Worm (Caenorhabditis elegans) whole organism, L4 larva: Measurements from ENCODE around the gene C18H7.1.

Experiments used
- F10B5.3 ChIP-seq: sonication (generic microtip); optimal IDR thresholded peaks from 2 replicates; lab custom pipeline; 2016; ENCODE audit warnings: mild to moderate bottlenecking, missing genetic modification characterization, missing compliant biosample characterization
- F26F4.8 ChIP-seq: fragments of 200-800 bp; sonication (Bioruptor generic); conservative IDR thresholded peaks from 2 replicates; pipeline ENCODE4 v1.3.6; 2022; ENCODE audit warnings: missing genetic modification characterization, missing compliant biosample characterization
- F37D6.2 ChIP-seq: sonication (generic microtip); optimal IDR thresholded peaks from 2 replicates; lab custom pipeline; 2016; ENCODE audit warnings: mild to moderate bottlenecking, missing genetic modification characterization, missing compliant biosample characterization
- T20F7.1 ChIP-seq: fragments of 200-800 bp; sonication (Bioruptor generic); optimal IDR thresholded peaks from 2 replicates; lab custom pipeline; 2018; ENCODE audit warnings: mild to moderate bottlenecking, missing genetic modification characterization, missing compliant biosample characterization
- T26A8.4 ChIP-seq: fragments of 200-800 bp; sonication (Bioruptor generic); IDR thresholded peaks from 2 replicates; pipeline ENCODE4 v1.3.6; 2022; ENCODE audit warnings: missing genetic modification characterization, missing compliant biosample characterization
- Y105C5A.15 ChIP-seq: fragments of 200-800 bp; sonication (Bioruptor generic); IDR thresholded peaks from 2 replicates; pipeline ENCODE4 v1.3.6; 2022; ENCODE audit warnings: missing genetic modification characterization, missing compliant biosample characterization
- Y48G9A.11 ChIP-seq: fragments of 200-800 bp; sonication (Bioruptor generic); IDR thresholded peaks from 2 replicates; pipeline ENCODE4 v1.3.6; 2022; ENCODE audit warnings: missing genetic modification reagents, missing genetic modification characterization, missing compliant biosample characterization
- Y5F2A.4 ChIP-seq: fragments of 200-800 bp; sonication (Bioruptor generic); optimal IDR thresholded peaks from 2 replicates; lab custom pipeline; 2018; ENCODE audit warnings: mild to moderate bottlenecking, missing genetic modification characterization, missing compliant biosample characterization
- Y75B8A.6 ChIP-seq: fragments of 200-800 bp; sonication (Bioruptor generic); IDR thresholded peaks from 2 replicates; pipeline ENCODE4 v1.3.6; 2022; ENCODE audit warnings: missing genetic modification reagents, missing genetic modification characterization, missing compliant biosample characterization
- ZK337.2 ChIP-seq: fragments of 200-800 bp; sonication (Bioruptor generic); IDR thresholded peaks from 2 replicates; pipeline ENCODE4 v1.3.6; 2022; ENCODE audit warnings: missing genetic modification reagents, missing genetic modification characterization, missing compliant biosample characterization
- aly-2 ChIP-seq: sonication (generic microtip); optimal IDR thresholded peaks from 2 replicates; lab custom pipeline; 2018; ENCODE audit warnings: missing biosample characterization, missing genetic modification characterization
- attf-4 ChIP-seq: sonication (generic microtip); optimal IDR thresholded peaks from 3 replicates; lab custom pipeline; 2017; ENCODE audit warnings: missing biosample characterization, missing genetic modification characterization
- cey-2 ChIP-seq: sonication (generic microtip); optimal IDR thresholded peaks from 3 replicates; lab custom pipeline; 2017; ENCODE audit warnings: missing genetic modification characterization, mild to moderate bottlenecking, missing compliant biosample characterization, antibody characterized with exemption, borderline replicate concordance; ENCODE audit not compliant: insufficient read depth
- ctbp-1 ChIP-seq: fragments of 200-800 bp; sonication (Bioruptor generic); IDR thresholded peaks from 2 replicates; pipeline ENCODE4 v1.3.6; 2022; ENCODE audit warnings: missing genetic modification reagents, missing genetic modification characterization, missing compliant biosample characterization
- daf-12 ChIP-seq: fragments of 150-350 bp; optimal IDR thresholded peaks from 2 replicates; lab custom pipeline; 2014; ENCODE audit warnings: missing biosample characterization, missing genetic modification reagents, missing genetic modification characterization
- daf-8 ChIP-seq: fragments of 200-800 bp; sonication (Bioruptor generic); IDR thresholded peaks from 2 replicates; pipeline ENCODE4 v1.3.6; 2022; ENCODE audit warnings: missing genetic modification characterization, missing compliant biosample characterization
- dmd-8 ChIP-seq: fragments of 200-800 bp; sonication (Bioruptor generic); IDR thresholded peaks from 2 replicates; pipeline ENCODE4 v1.3.6; 2022; ENCODE audit warnings: missing genetic modification characterization, missing compliant biosample characterization
- dve-1 ChIP-seq: sonication (generic microtip); optimal IDR thresholded peaks from 2 replicates; lab custom pipeline; 2017; ENCODE audit warnings: antibody characterized with exemption, mild to moderate bottlenecking, missing genetic modification characterization, missing compliant biosample characterization; ENCODE audit not compliant: insufficient read depth
- egl-27 ChIP-seq: sonication (generic microtip); optimal IDR thresholded peaks from 3 replicates; lab custom pipeline; 2017; ENCODE audit warnings: missing biosample characterization, missing genetic modification reagents, missing genetic modification characterization
- egl-43 ChIP-seq: fragments of 200-800 bp; sonication (Bioruptor generic); IDR thresholded peaks from 2 replicates; pipeline ENCODE4 v1.3.6; 2022; ENCODE audit warnings: missing genetic modification reagents, missing genetic modification characterization, missing compliant biosample characterization
- hif-1 ChIP-seq, 2 experiments: sonication (generic microtip); optimal IDR thresholded peaks; 2 replicates each; lab custom pipeline; 2016 to 2017; ENCODE audit warnings: missing compliant biosample characterization in 2 of 2, missing genetic modification characterization in 2 of 2, missing genetic modification reagents in 2 of 2, missing genotype in 2 of 2, mild to moderate bottlenecking in 1 of 2
- hlh-30 ChIP-seq: sonication (generic microtip); optimal IDR thresholded peaks from 2 replicates; lab custom pipeline; 2017; ENCODE audit warnings: antibody characterized with exemption, mild to moderate bottlenecking, missing genetic modification characterization, missing compliant biosample characterization; ENCODE audit not compliant: insufficient read depth
- jun-1 ChIP-seq: fragments of 150-350 bp; optimal IDR thresholded peaks from 2 replicates; lab custom pipeline; 2014; ENCODE audit warnings: missing biosample characterization, missing genetic modification reagents, missing genetic modification characterization
- lin-13 ChIP-seq: fragments of 150-350 bp; optimal IDR thresholded peaks from 2 replicates; lab custom pipeline; 2014; ENCODE audit warnings: missing biosample characterization, missing genetic modification reagents, missing genetic modification characterization
- lin-29 ChIP-seq: fragments of 200-800 bp; sonication (Bioruptor generic); IDR thresholded peaks from 2 replicates; pipeline ENCODE4 v1.3.6; 2022; ENCODE audit warnings: missing genetic modification reagents, missing genetic modification characterization, missing compliant biosample characterization
- lin-38 ChIP-seq: fragments of 200-800 bp; sonication (Bioruptor generic); IDR thresholded peaks from 2 replicates; pipeline ENCODE4 v1.3.6; 2022; ENCODE audit warnings: missing genetic modification reagents, missing genetic modification characterization, missing compliant biosample characterization
- lin-39 ChIP-seq: fragments of 150-350 bp; optimal IDR thresholded peaks from 2 replicates; lab custom pipeline; 2014; ENCODE audit warnings: missing biosample characterization, missing genetic modification reagents, missing genetic modification characterization
- lir-3 ChIP-seq: sonication (generic microtip); optimal IDR thresholded peaks from 2 replicates; lab custom pipeline; 2016; ENCODE audit warnings: mild to moderate bottlenecking, missing genetic modification characterization, missing compliant biosample characterization
- madf-5 ChIP-seq, 2 experiments: fragments of 200-800 bp; sonication (Bioruptor generic); IDR thresholded peaks; 2 replicates each; pipeline ENCODE4 v1.3.6; 2022; ENCODE audit warnings: missing compliant biosample characterization in 2 of 2, missing genetic modification characterization in 2 of 2
- mdt-29 ChIP-seq: fragments of 200-800 bp; sonication (Bioruptor generic); IDR thresholded peaks from 2 replicates; pipeline ENCODE4 v1.3.6; 2022; ENCODE audit warnings: missing genetic modification reagents, missing genetic modification characterization, missing compliant biosample characterization
- mep-1 ChIP-seq: fragments of 150-350 bp; sonication (generic microtip); optimal IDR thresholded peaks from 3 replicates; lab custom pipeline; 2014; ENCODE audit warnings: missing biosample characterization, missing genetic modification characterization
- mes-2 ChIP-seq: sonication (generic microtip); optimal IDR thresholded peaks from 2 replicates; lab custom pipeline; 2016; ENCODE audit warnings: missing genotype, mild to moderate bottlenecking, missing genetic modification characterization, missing compliant biosample characterization; ENCODE audit not compliant: poor library complexity, severe bottlenecking
- mxl-2 ChIP-seq: fragments of 200-800 bp; sonication (Bioruptor generic); conservative IDR thresholded peaks from 2 replicates; pipeline ENCODE4 v1.3.6; 2022; ENCODE audit warnings: missing genetic modification reagents, missing genetic modification characterization, missing compliant biosample characterization
- nhr-11 ChIP-seq: fragments of 150-350 bp; optimal IDR thresholded peaks from 2 replicates; lab custom pipeline; 2014; ENCODE audit warnings: missing biosample characterization, missing genetic modification characterization
- nhr-111 ChIP-seq: fragments of 200-800 bp; sonication (Bioruptor generic); optimal IDR thresholded peaks from 2 replicates; lab custom pipeline; 2018; ENCODE audit warnings: mild to moderate bottlenecking, missing genetic modification characterization, missing compliant biosample characterization
- nhr-28 ChIP-seq: fragments of 150-350 bp; optimal IDR thresholded peaks from 2 replicates; lab custom pipeline; 2014; ENCODE audit warnings: missing biosample characterization, missing genetic modification characterization
- nhr-41 ChIP-seq: fragments of 200-800 bp; sonication (Bioruptor generic); IDR thresholded peaks from 2 replicates; pipeline ENCODE4 v1.3.6; 2022; ENCODE audit warnings: missing genetic modification reagents, missing genetic modification characterization, missing compliant biosample characterization
- nhr-6 ChIP-seq: fragments of 150-350 bp; optimal IDR thresholded peaks from 2 replicates; lab custom pipeline; 2014; ENCODE audit warnings: missing biosample characterization, missing genetic modification characterization
- nhr-76 ChIP-seq: fragments of 150-350 bp; optimal IDR thresholded peaks from 2 replicates; lab custom pipeline; 2014; ENCODE audit warnings: missing biosample characterization, missing genetic modification characterization
- nhr-77 ChIP-seq: fragments of 150-350 bp; optimal IDR thresholded peaks from 2 replicates; lab custom pipeline; 2014; ENCODE audit warnings: missing biosample characterization, missing genetic modification characterization
- pha-4 ChIP-seq, 2 experiments: fragments of 150-350 bp in 1 of 2; fragments of 200-800 bp in 1 of 2; sonication (Bioruptor generic) in 1 of 2; IDR thresholded peaks in 1 of 2; optimal IDR thresholded peaks in 1 of 2; 2 replicates each; pipeline versions ENCODE4 v1.3.6 to Lab custom; 2014 to 2022; ENCODE audit warnings: missing genetic modification characterization in 2 of 2, missing genetic modification reagents in 2 of 2, missing biosample characterization in 1 of 2, missing compliant biosample characterization in 1 of 2
- pqm-1 ChIP-seq: sonication (generic microtip); optimal IDR thresholded peaks from 2 replicates; lab custom pipeline; 2017; ENCODE audit warnings: missing biosample characterization, missing genetic modification characterization
- set-16 ChIP-seq: fragments of 200-800 bp; sonication (Bioruptor generic); IDR thresholded peaks from 2 replicates; pipeline ENCODE4 v1.3.6; 2022; ENCODE audit warnings: missing genetic modification reagents, missing genetic modification characterization, missing compliant biosample characterization
- skn-1 ChIP-seq: fragments of 150-350 bp; optimal IDR thresholded peaks from 2 replicates; lab custom pipeline; 2014; ENCODE audit warnings: missing biosample characterization, missing genetic modification characterization
- snpc-1.2 ChIP-seq: fragments of 200-800 bp; sonication (Bioruptor generic); IDR thresholded peaks from 2 replicates; pipeline ENCODE4 v1.3.6; 2022; ENCODE audit warnings: missing genetic modification reagents, missing genetic modification characterization, missing compliant biosample characterization
- spr-3 ChIP-seq: fragments of 200-800 bp; sonication (Bioruptor generic); optimal IDR thresholded peaks from 2 replicates; lab custom pipeline; 2018; ENCODE audit warnings: mild to moderate bottlenecking, missing genetic modification characterization, missing compliant biosample characterization
- unc-39 ChIP-seq: sonication (generic microtip); optimal IDR thresholded peaks from 2 replicates; lab custom pipeline; 2017; ENCODE audit warnings: missing biosample characterization, missing genetic modification characterization
- zag-1 ChIP-seq: fragments of 150-350 bp; optimal IDR thresholded peaks from 2 replicates; lab custom pipeline; 2014; ENCODE audit warnings: missing biosample characterization, missing genetic modification characterization
- zip-11 ChIP-seq: fragments of 200-800 bp; sonication (Bioruptor generic); IDR thresholded peaks from 2 replicates; pipeline ENCODE4 v1.3.6; 2022; ENCODE audit warnings: missing genetic modification characterization, missing compliant biosample characterization
- zip-2 ChIP-seq: fragments of 150-350 bp; optimal IDR thresholded peaks from 2 replicates; lab custom pipeline; 2014; ENCODE audit warnings: missing biosample characterization, missing genetic modification characterization
- ztf-11 ChIP-seq: fragments of 150-350 bp; optimal IDR thresholded peaks from 2 replicates; lab custom pipeline; 2014; ENCODE audit warnings: missing biosample characterization, missing genetic modification characterization

C18H7.1 gene

DNA sequence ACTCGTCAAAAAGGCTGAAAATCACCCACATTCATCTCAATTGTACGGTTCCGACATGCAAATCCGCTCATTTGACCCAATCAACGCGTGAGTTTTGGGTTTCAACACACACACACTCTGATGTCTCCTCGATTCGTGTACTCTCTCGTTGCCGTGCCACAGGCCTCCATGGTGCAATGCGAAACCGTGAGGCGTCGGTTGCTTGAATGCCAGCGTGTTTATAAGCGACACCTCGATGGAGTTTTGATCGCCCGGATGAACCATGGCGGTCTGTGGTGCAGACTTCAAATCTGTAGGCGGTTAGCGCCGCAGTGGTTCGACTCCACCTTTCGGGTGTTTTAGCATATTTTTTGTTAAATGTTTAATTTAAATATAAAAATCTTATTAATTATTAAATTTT is 42.6 kb downstream of the C18H7.1 start (continued):
- TF ChIP-seq nhr-76 (tag; lab: Kevin White, UChicago) (no peak), lin-39 (tag; lab: Kevin White, UChicago) (no peak), Y105C5A.15 (no peak), lir-3 (tag; lab: Kevin White, UChicago) (no peak), ctbp-1 (GFP tag; lab: Robert Waterston, UW) (no peak), lin-29 (no peak), dve-1 (tag; lab: Kevin White, UChicago) (peak; percentile 39), hif-1 (tag; optimal IDR thresholded peaks at IDR 0.05; lab: Kevin White, UChicago) (no peak), mxl-2 (GFP tag; lab: Robert Waterston, UW) (no peak), mdt-29 (GFP tag; lab: Robert Waterston, UW) (no peak), mes-2 (tag; lab: Kevin White, UChicago) (peak; percentile 78), T26A8.4 (GFP tag; lab: Robert Waterston, UW) (peak; percentile 37; the same call in 1 of the 2 replicates), egl-43 (GFP tag; lab: Robert Waterston, UW) (peak; percentile 66; the same call in 1 of the 2 replicates), ztf-11 (tag; lab: Kevin White, UChicago) (no peak), egl-27 (no peak), set-16 (GFP tag; lab: Robert Waterston, UW) (peak; percentile 44), Y48G9A.11 (peak; percentile 68), lin-38 (GFP tag; lab: Robert Waterston, UW) (peak; percentile 69), nhr-111 (GFP tag; lab: Kevin White, UChicago) (no peak), mep-1 (tag; lab: Kevin White, UChicago) (peak; percentile 66), Y5F2A.4 (GFP tag; lab: Kevin White, UChicago) (no peak), pqm-1 (tag; lab: Kevin White, UChicago) (no peak), dmd-8 (GFP tag; lab: Robert Waterston, UW) (0 out of 2 replicates have a peak, but pooled peaks have one; percentile 52), snpc-1.2 (GFP tag; lab: Robert Waterston, UW) (peak; percentile 48; the same call in 1 of the 2 replicates), nhr-11 (tag; lab: Kevin White, UChicago) (peak; percentile 3), daf-12 (tag; lab: Kevin White, UChicago) (no peak), spr-3 (GFP tag; lab: Kevin White, UChicago) (no peak), cey-2 (tag; lab: Kevin White, UChicago) (no peak), jun-1 (tag; lab: Kevin White, UChicago) (no peak), nhr-6 (tag; lab: Kevin White, UChicago) (no peak), Y75B8A.6 (GFP tag; lab: Robert Waterston, UW) (no peak), skn-1 (tag; lab: Kevin White, UChicago) (no peak), F26F4.8 (GFP tag; lab: Robert Waterston, UW) (no peak), unc-39 (tag; lab: Kevin White, UChicago) (no peak), zip-11 (GFP tag; lab: Robert Waterston, UW) (no peak), nhr-28 (tag; lab: Kevin White, UChicago) (no peak), zip-2 (tag; lab: Kevin White, UChicago) (no peak), ZK337.2 (GFP tag; lab: Robert Waterston, UW) (no peak), lin-13 (GFP tag; lab: Kevin White, UChicago) (peak; percentile 61), pha-4 (GFP tag; IDR thresholded peaks at IDR 0.05; lab: Robert Waterston, UW) (0 out of 2 replicates have a peak, but pooled peaks have one; percentile 23), pha-4 (tag; optimal IDR thresholded peaks at IDR 0.05; lab: Kevin White, UChicago) (no peak), zag-1 (no peak), hlh-30 (tag; lab: Kevin White, UChicago) (peak; percentile 60), F10B5.3 (tag; lab: Kevin White, UChicago) (no peak), daf-8 (GFP tag; lab: Robert Waterston, UW) (no peak), nhr-77 (no peak), T20F7.1 (GFP tag; lab: Kevin White, UChicago) (no peak), attf-4 (tag; lab: Kevin White, UChicago) (no peak), F37D6.2 (tag; lab: Kevin White, UChicago) (no peak), aly-2 (tag; lab: Kevin White, UChicago) (no peak), madf-5 (GFP tag; IDR thresholded peaks at IDR 0.05; lab: Robert Waterston, UW) (no peak), nhr-41 (GFP tag; lab: Robert Waterston, UW) (no peak)
